Fruit fly (Drosophila melanogaster): ENCODE results near the gene CG1640.

DNA sequence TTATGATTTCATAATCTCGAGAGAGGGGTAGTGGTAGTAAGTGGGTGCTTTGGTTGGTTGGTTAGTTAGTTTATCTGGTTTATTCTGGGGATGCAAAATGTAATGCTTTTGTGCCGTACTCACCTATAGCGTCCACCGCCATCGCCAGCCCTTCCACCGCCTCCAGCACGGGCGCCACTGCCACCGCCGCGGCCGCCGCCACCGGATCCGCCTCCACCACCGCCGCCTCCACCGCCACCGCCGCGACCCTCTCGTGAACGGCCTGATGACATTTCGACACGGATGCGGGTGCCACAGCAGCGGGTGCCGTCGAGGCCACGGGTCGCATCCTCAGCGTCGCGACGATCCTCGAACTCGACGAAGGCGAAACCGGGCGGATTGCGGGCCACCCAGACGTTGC is 13.8 kb downstream of the CG1640 start:
- TF ChIP-seq CG14655 (GFP tag; optimal IDR thresholded peaks at IDR 0.05), result no peak
- TF ChIP-seq CG13204 (GFP tag; optimal IDR thresholded peaks at IDR 0.05), result no peak
